Worm (Caenorhabditis elegans) whole organism, young adult: ENCODE results near the gene F35E12.2.
A peak's percentile ranks its signal among the peaks of the same experiment; 100 is the strongest.

Experiments
- B0261.1 ChIP-seq: sonication (generic microtip); optimal IDR thresholded peaks from 2 replicates; lab custom pipeline; 2016; ENCODE audit warnings: mild to moderate bottlenecking, missing genetic modification characterization, moderate library complexity, missing compliant biosample characterization
- F10E7.11 ChIP-seq: sonication (generic microtip); optimal IDR thresholded peaks from 2 replicates; lab custom pipeline; 2017; ENCODE audit warnings: mild to moderate bottlenecking, missing genetic modification characterization, moderate library complexity, missing compliant biosample characterization
- F22D6.2 ChIP-seq: sonication (generic microtip); optimal IDR thresholded peaks from 2 replicates; lab custom pipeline; 2016; ENCODE audit warnings: mild to moderate bottlenecking, missing genetic modification characterization, missing compliant biosample characterization
- F37B4.10 ChIP-seq: fragments of 200-800 bp; sonication (Bioruptor generic); IDR thresholded peaks from 2 replicates; pipeline ENCODE4 v1.3.6; 2022; ENCODE audit warnings: missing genetic modification characterization, missing compliant biosample characterization
- F39B2.1 ChIP-seq: fragments of 200-800 bp; sonication (Bioruptor generic); IDR thresholded peaks from 2 replicates; pipeline ENCODE4 v1.3.6; 2022; ENCODE audit warnings: missing genetic modification reagents, missing genetic modification characterization, missing compliant biosample characterization
- F55B11.4 ChIP-seq: sonication (generic microtip); optimal IDR thresholded peaks from 2 replicates; lab custom pipeline; 2016; ENCODE audit warnings: missing compliant biosample characterization, missing genetic modification characterization, borderline replicate concordance; ENCODE audit not compliant: insufficient read depth
- F57C9.4 ChIP-seq: sonication (generic microtip); optimal IDR thresholded peaks from 2 replicates; lab custom pipeline; 2017; ENCODE audit warnings: mild to moderate bottlenecking, missing genetic modification characterization, missing compliant biosample characterization
- K12H6.12 ChIP-seq: fragments of 200-800 bp; sonication (Bioruptor generic); optimal IDR thresholded peaks from 2 replicates; lab custom pipeline; 2018; ENCODE audit warnings: mild to moderate bottlenecking, missing genetic modification characterization, missing compliant biosample characterization
- T26A5.8 ChIP-seq: sonication (generic microtip); optimal IDR thresholded peaks from 2 replicates; lab custom pipeline; 2016; ENCODE audit warnings: missing genetic modification characterization, missing compliant biosample characterization
- Y53F4B.3 ChIP-seq: fragments of 200-800 bp; sonication (Bioruptor generic); IDR thresholded peaks from 2 replicates; pipeline ENCODE4 v1.3.6; 2022; ENCODE audit warnings: missing genetic modification reagents, missing genetic modification characterization, missing compliant biosample characterization
- Y53G8AR.9 ChIP-seq: fragments of 200-800 bp; sonication (Bioruptor generic); conservative IDR thresholded peaks from 2 replicates; pipeline ENCODE4 v1.3.6; 2022; ENCODE audit warnings: missing genetic modification reagents, missing genetic modification characterization, missing compliant biosample characterization
- Y79H2A.3 ChIP-seq: fragments of 200-800 bp; sonication (Bioruptor generic); conservative IDR thresholded peaks from 2 replicates; pipeline ENCODE4 v1.3.6; 2022; ENCODE audit warnings: missing genetic modification reagents, missing genetic modification characterization, missing compliant biosample characterization
- Y95B8A.8 ChIP-seq: fragments of 200-800 bp; sonication (Bioruptor generic); IDR thresholded peaks from 2 replicates; pipeline ENCODE4 v1.3.6; 2022; ENCODE audit warnings: missing genetic modification reagents, missing genetic modification characterization, missing compliant biosample characterization
- ZK185.1 ChIP-seq: sonication (generic microtip); optimal IDR thresholded peaks from 2 replicates; lab custom pipeline; 2016; ENCODE audit warnings: mild to moderate bottlenecking, missing genetic modification characterization, missing compliant biosample characterization; ENCODE audit not compliant: poor library complexity, severe bottlenecking
- ama-1 ChIP-seq, 3 experiments: fragments of 150-350 bp in 1 of 3; sonication (generic microtip) in 2 of 3; optimal IDR thresholded peaks; 2 replicates each; lab custom pipeline; 2014 to 2018; ENCODE audit warnings: missing biosample characterization in 2 of 3, missing genetic modification characterization in 2 of 3, missing genetic modification reagents in 2 of 3
- aptf-2 ChIP-seq: fragments of 200-800 bp; sonication (Bioruptor generic); conservative IDR thresholded peaks from 2 replicates; pipeline ENCODE4 v1.3.6; 2022; ENCODE audit warnings: missing genetic modification reagents, missing genetic modification characterization, missing compliant biosample characterization
- aptf-3 ChIP-seq: fragments of 200-800 bp; sonication (Bioruptor generic); IDR thresholded peaks from 2 replicates; pipeline ENCODE4 v1.3.6; 2022; ENCODE audit warnings: missing genetic modification characterization, missing compliant biosample characterization
- atf-7 ChIP-seq: sonication (generic microtip); optimal IDR thresholded peaks from 2 replicates; lab custom pipeline; 2017; ENCODE audit warnings: mild to moderate bottlenecking, missing genetic modification characterization, missing compliant biosample characterization
- attf-6 ChIP-seq: fragments of 200-800 bp; sonication (Bioruptor generic); IDR thresholded peaks from 2 replicates; pipeline ENCODE4 v1.3.6; 2022; ENCODE audit warnings: missing genetic modification reagents, missing genetic modification characterization, missing compliant biosample characterization
- bed-1 ChIP-seq: fragments of 200-800 bp; sonication (Bioruptor generic); IDR thresholded peaks from 2 replicates; pipeline ENCODE4 v1.3.6; 2022; ENCODE audit warnings: missing genetic modification reagents, missing genetic modification characterization, missing compliant biosample characterization
- ccch-3 ChIP-seq: fragments of 200-800 bp; sonication (Bioruptor generic); optimal IDR thresholded peaks from 2 replicates; lab custom pipeline; 2018; ENCODE audit warnings: mild to moderate bottlenecking, missing genetic modification characterization, missing compliant biosample characterization
- ceh-27 ChIP-seq: fragments of 200-800 bp; sonication (Bioruptor generic); optimal IDR thresholded peaks from 2 replicates; lab custom pipeline; 2018; ENCODE audit warnings: mild to moderate bottlenecking, missing genetic modification characterization, moderate library complexity, missing compliant biosample characterization
- ceh-79 ChIP-seq: sonication (generic microtip); optimal IDR thresholded peaks from 2 replicates; lab custom pipeline; 2017; ENCODE audit warnings: mild to moderate bottlenecking, missing genetic modification characterization, missing compliant biosample characterization
- ceh-91 ChIP-seq: fragments of 200-800 bp; sonication (Bioruptor generic); IDR thresholded peaks from 2 replicates; pipeline ENCODE4 v1.3.6; 2022; ENCODE audit warnings: missing genetic modification reagents, missing genetic modification characterization, missing compliant biosample characterization
- dpl-1 ChIP-seq: fragments of 150-350 bp; optimal IDR thresholded peaks from 2 replicates; lab custom pipeline; 2014; ENCODE audit warnings: missing biosample characterization, missing genetic modification reagents, missing genetic modification characterization
- egrh-3 ChIP-seq: fragments of 200-800 bp; sonication (Bioruptor generic); IDR thresholded peaks from 2 replicates; pipeline ENCODE4 v1.3.6; 2022; ENCODE audit warnings: missing genetic modification reagents, missing genetic modification characterization, missing compliant biosample characterization
- ekl-4 ChIP-seq: fragments of 200-800 bp; sonication (Bioruptor generic); IDR thresholded peaks from 2 replicates; pipeline ENCODE4 v1.3.6; 2022; ENCODE audit warnings: missing genetic modification reagents, missing genetic modification characterization, missing compliant biosample characterization
- hlh-26 ChIP-seq: fragments of 200-800 bp; sonication (Bioruptor generic); conservative IDR thresholded peaks from 2 replicates; pipeline ENCODE4 v1.3.6; 2022; ENCODE audit warnings: missing genetic modification reagents, missing genetic modification characterization, missing compliant biosample characterization
- hmg-20 ChIP-seq: fragments of 200-800 bp; sonication (Bioruptor generic); IDR thresholded peaks from 2 replicates; pipeline ENCODE4 v1.3.6; 2022; ENCODE audit warnings: missing genetic modification reagents, missing genetic modification characterization, missing compliant biosample characterization
- hsf-1 ChIP-seq: fragments of 200-800 bp; sonication (Bioruptor generic); IDR thresholded peaks from 2 replicates; pipeline ENCODE4 v1.3.6; 2022; ENCODE audit warnings: missing genetic modification reagents, missing genetic modification characterization, missing compliant biosample characterization
- lin-35 ChIP-seq, 3 experiments: fragments of 150-350 bp in 2 of 3; sonication (generic microtip) in 1 of 3; optimal IDR thresholded peaks; 2 replicates each; lab custom pipeline; 2014 to 2018; ENCODE audit warnings: missing biosample characterization in 3 of 3, missing genetic modification characterization in 3 of 3, missing genetic modification reagents in 3 of 3
- lsl-1 ChIP-seq: fragments of 200-800 bp; sonication (Bioruptor generic); optimal IDR thresholded peaks from 2 replicates; lab custom pipeline; 2018; ENCODE audit warnings: mild to moderate bottlenecking, missing genetic modification characterization, moderate library complexity, missing compliant biosample characterization
- lsy-27 ChIP-seq: sonication (generic microtip); optimal IDR thresholded peaks from 2 replicates; lab custom pipeline; 2017; ENCODE audit warnings: missing genetic modification characterization, mild to moderate bottlenecking, missing compliant biosample characterization, antibody characterized with exemption, missing genotype, borderline replicate concordance; ENCODE audit not compliant: insufficient read depth
- mcd-1 ChIP-seq: fragments of 200-800 bp; sonication (Bioruptor generic); IDR thresholded peaks from 2 replicates; pipeline ENCODE4 v1.3.6; 2022; ENCODE audit warnings: missing genetic modification reagents, missing genetic modification characterization, missing compliant biosample characterization
- mes-4 ChIP-seq: sonication (generic microtip); optimal IDR thresholded peaks from 2 replicates; lab custom pipeline; 2016; ENCODE audit warnings: missing genotype, missing genetic modification characterization, missing compliant biosample characterization
- nfya-2 ChIP-seq: fragments of 200-800 bp; sonication (Bioruptor generic); IDR thresholded peaks from 2 replicates; pipeline ENCODE4 v1.3.6; 2022; ENCODE audit warnings: missing genetic modification reagents, missing genetic modification characterization, missing compliant biosample characterization
- nhr-27 ChIP-seq: fragments of 200-800 bp; sonication (Bioruptor generic); optimal IDR thresholded peaks from 2 replicates; lab custom pipeline; 2018; ENCODE audit warnings: mild to moderate bottlenecking, missing genetic modification characterization, moderate library complexity, missing compliant biosample characterization
- pha-4 ChIP-seq: fragments of 150-350 bp; sonication (generic microtip); optimal IDR thresholded peaks from 2 replicates; lab custom pipeline; 2014; ENCODE audit warnings: missing biosample characterization, missing genetic modification reagents, missing genetic modification characterization
- sea-2 ChIP-seq: fragments of 200-800 bp; sonication (Bioruptor generic); IDR thresholded peaks from 2 replicates; pipeline ENCODE4 v1.3.6; 2022; ENCODE audit warnings: missing genetic modification characterization, missing compliant biosample characterization
- snpc-1.1 ChIP-seq: sonication (generic microtip); optimal IDR thresholded peaks from 2 replicates; lab custom pipeline; 2017; ENCODE audit warnings: missing genetic modification characterization, mild to moderate bottlenecking, missing compliant biosample characterization, antibody characterized with exemption, moderate library complexity, missing genotype, missing genetic modification reagents; ENCODE audit not compliant: insufficient read depth
- sptf-2 ChIP-seq: fragments of 200-800 bp; sonication (Bioruptor generic); optimal IDR thresholded peaks from 2 replicates; lab custom pipeline; 2018; ENCODE audit warnings: mild to moderate bottlenecking, missing genetic modification characterization, missing compliant biosample characterization
- unc-130 ChIP-seq: sonication (generic microtip); optimal IDR thresholded peaks from 2 replicates; lab custom pipeline; 2016; ENCODE audit warnings: missing genetic modification reagents, missing genetic modification characterization, missing compliant biosample characterization
- zfh-2 ChIP-seq: fragments of 200-800 bp; sonication (Bioruptor generic); conservative IDR thresholded peaks from 2 replicates; pipeline ENCODE4 v1.3.6; 2022; ENCODE audit warnings: missing genetic modification reagents, missing genetic modification characterization, missing compliant biosample characterization
- ztf-18 ChIP-seq: sonication (generic microtip); optimal IDR thresholded peaks from 2 replicates; lab custom pipeline; 2016; ENCODE audit warnings: missing genotype, mild to moderate bottlenecking, missing genetic modification characterization, missing compliant biosample characterization
- ztf-26 ChIP-seq: sonication (generic microtip); optimal IDR thresholded peaks from 2 replicates; lab custom pipeline; 2017; ENCODE audit warnings: missing genetic modification characterization, missing compliant biosample characterization
- ztf-28 ChIP-seq: fragments of 200-800 bp; sonication (Bioruptor generic); IDR thresholded peaks from 2 replicates; pipeline ENCODE4 v1.3.6; 2022; ENCODE audit warnings: missing genetic modification reagents, missing genetic modification characterization, missing compliant biosample characterization
- ztf-6 ChIP-seq: fragments of 200-800 bp; sonication (Bioruptor generic); IDR thresholded peaks from 2 replicates; pipeline ENCODE4 v1.3.6; 2022; ENCODE audit warnings: missing genetic modification reagents, missing genetic modification characterization, missing compliant biosample characterization

F35E12.2 gene

DNA sequence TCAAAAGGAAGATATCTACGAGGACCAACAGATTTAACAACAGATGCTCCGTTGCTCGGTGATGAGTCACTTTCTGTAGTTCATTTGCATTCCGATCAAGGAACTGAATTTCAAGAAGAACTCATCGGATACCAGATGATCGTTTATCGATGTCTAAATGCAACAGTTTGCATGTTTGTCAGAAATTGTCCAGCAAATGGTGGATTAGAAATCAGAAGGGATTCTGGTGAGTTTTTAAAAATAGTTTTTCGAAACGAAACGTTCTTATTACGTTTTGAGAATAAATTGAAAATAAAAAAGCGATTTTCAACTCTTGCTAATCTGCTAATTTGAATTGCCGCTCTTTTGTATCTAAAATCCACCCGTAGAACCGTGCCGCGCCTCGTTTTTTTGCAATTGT is 44.8 kb downstream of the F35E12.2 start:
- TF ChIP-seq egrh-3 (GFP tag; lab: Robert Waterston, UW) (no peak), ztf-26 (tag; lab: Kevin White, UChicago) (no peak), hsf-1 (GFP tag; lab: Robert Waterston, UW) (no peak), ceh-27 (GFP tag; lab: Kevin White, UChicago) (no peak), bed-1 (GFP tag; lab: Robert Waterston, UW) (no peak), atf-7 (tag; lab: Kevin White, UChicago) (no peak), hmg-20 (GFP tag; lab: Robert Waterston, UW) (no peak), mcd-1 (GFP tag; lab: Robert Waterston, UW) (no peak)

DNA sequence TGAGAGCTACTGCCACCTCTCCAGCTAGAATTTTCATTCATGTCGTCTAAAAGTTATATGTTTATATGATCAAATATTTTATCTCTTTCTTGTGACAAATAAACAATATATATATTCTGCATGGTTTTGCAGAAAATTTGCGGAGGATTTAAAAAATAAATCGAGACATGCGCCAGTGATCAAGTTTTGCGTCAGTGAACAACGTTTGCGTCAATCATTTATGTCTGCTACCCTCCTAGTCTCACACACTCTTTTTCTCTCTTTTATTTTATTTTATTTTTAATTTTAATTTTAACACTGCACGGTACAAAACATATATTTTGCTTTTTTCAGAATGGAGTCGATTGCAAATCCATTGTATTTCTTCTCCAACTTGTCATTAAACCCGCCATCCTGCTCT is 46.1 kb downstream of the F35E12.2 start, which contains the start of the genes tag-65 and ccz-1:
Gene tag-65 (minus strand): TSS at position 46 of the 400 bp plus-strand sequence.
Gene ccz-1 (plus strand): TSS at position 334 of the 400 bp plus-strand sequence.
- TF ChIP-seq ceh-91 (GFP tag; lab: Robert Waterston, UW) (0 out of 2 replicates have a peak, but pooled peaks have one; percentile 20), lin-35 (GFP tag; optimal IDR thresholded peaks at IDR 0.05; lab: Kevin White, UChicago) (peak in 1 of 3 experiments; percentile 89), aptf-3 (GFP tag; lab: Robert Waterston, UW) (no peak), zfh-2 (no peak), lsy-27 (tag; lab: Kevin White, UChicago) (no peak), K12H6.12 (tag; lab: Kevin White, UChicago) (no peak), ztf-28 (no peak), unc-130 (GFP tag; lab: Kevin White, UChicago) (peak; percentile 44), attf-6 (peak; percentile 59), ZK185.1 (tag; lab: Kevin White, UChicago) (peak; percentile 79), Y53G8AR.9 (GFP tag; lab: Robert Waterston, UW) (peak; percentile 87), ztf-18 (peak; percentile 97), F55B11.4 (tag; lab: Kevin White, UChicago) (no peak), T26A5.8 (tag; lab: Kevin White, UChicago) (no peak), ccch-3 (GFP tag; lab: Kevin White, UChicago) (no peak), F10E7.11 (no peak), dpl-1 (GFP tag; lab: Kevin White, UChicago) (peak; percentile 60), sea-2 (GFP tag; lab: Robert Waterston, UW) (no peak), Y53F4B.3 (GFP tag; lab: Robert Waterston, UW) (no peak), mes-4 (tag; lab: Kevin White, UChicago) (no peak), ama-1 (optimal IDR thresholded peaks at IDR 0.05; lab: Kevin White, UChicago) (no peak), ama-1 (GFP tag; optimal IDR thresholded peaks at IDR 0.05; lab: Kevin White, UChicago) (no peak), F37B4.10 (GFP tag; lab: Robert Waterston, UW) (no peak), Y79H2A.3 (GFP tag; lab: Robert Waterston, UW) (no peak), pha-4 (tag; lab: Kevin White, UChicago) (peak; percentile 13), ceh-27 (GFP tag; lab: Kevin White, UChicago) (peak; percentile 35), lsl-1 (GFP tag; lab: Kevin White, UChicago) (peak; percentile 75), Y95B8A.8 (GFP tag; lab: Robert Waterston, UW) (no peak), ceh-79 (no peak), ztf-6 (GFP tag; lab: Robert Waterston, UW) (no peak), F39B2.1 (GFP tag; lab: Robert Waterston, UW) (no peak), snpc-1.1 (tag; lab: Kevin White, UChicago) (peak; percentile 23), ekl-4 (GFP tag; lab: Robert Waterston, UW) (peak; percentile 84), sptf-2 (GFP tag; lab: Kevin White, UChicago) (no peak), F22D6.2 (tag; lab: Kevin White, UChicago) (no peak), B0261.1 (tag; lab: Kevin White, UChicago) (no peak), aptf-2 (GFP tag; lab: Robert Waterston, UW) (no peak), nfya-2 (GFP tag; lab: Robert Waterston, UW) (no peak), nhr-27 (no peak), F57C9.4 (no peak), hlh-26 (no peak)
